Fruit fly (Drosophila melanogaster) whole organism, embryonic: ENCODE results near the gene Drsl5.

Experiments
- Atf-2 ChIP-seq: fragments of 200-800 bp; sonication (Bioruptor generic); optimal IDR thresholded peaks from 2 replicates; lab custom pipeline; 2016; ENCODE audit warnings: missing biosample characterization, missing genetic modification characterization
- Atf6 ChIP-seq: fragments of 200-800 bp; sonication (Bioruptor generic); IDR thresholded peaks from 2 replicates; pipeline ENCODE4 v1.3.6; 2022; ENCODE audit warnings: missing biosample characterization, missing genetic modification characterization
- CG10209 ChIP-seq: fragments of 200-800 bp; sonication (Bioruptor generic); optimal IDR thresholded peaks from 3 replicates; lab custom pipeline; 2017; ENCODE audit warnings: missing biosample characterization, mild to moderate bottlenecking, missing genetic modification characterization, missing genetic modification reagents
- CG10565 ChIP-seq: fragments of 200-800 bp; sonication (Bioruptor generic); optimal IDR thresholded peaks from 3 replicates; lab custom pipeline; 2016; ENCODE audit warnings: missing biosample characterization, mild to moderate bottlenecking, missing genetic modification characterization
- CG11456 ChIP-seq: fragments of 200-800 bp; sonication (Bioruptor generic); IDR thresholded peaks from 3 replicates; pipeline ENCODE4 v1.3.6; 2022; ENCODE audit warnings: missing biosample characterization, missing genetic modification characterization
- CG11696 ChIP-seq: fragments of 200-800 bp; sonication (Bioruptor generic); IDR thresholded peaks from 2 replicates; pipeline ENCODE4 v1.3.6; 2022; ENCODE audit warnings: missing biosample characterization, missing genetic modification characterization
- CG12769 ChIP-seq: fragments of 200-800 bp; sonication (Bioruptor generic); optimal IDR thresholded peaks from 2 replicates; lab custom pipeline; 2019; ENCODE audit warnings: missing biosample characterization, mild to moderate bottlenecking, missing genetic modification characterization, moderate library complexity
- CG15011 ChIP-seq: fragments of 200-800 bp; sonication (Bioruptor generic); optimal IDR thresholded peaks from 3 replicates; lab custom pipeline; 2018; ENCODE audit warnings: missing biosample characterization, mild to moderate bottlenecking, missing genetic modification characterization
- CG17385 ChIP-seq: fragments of 200-800 bp; sonication (Bioruptor generic); optimal IDR thresholded peaks from 3 replicates; lab custom pipeline; 2018; ENCODE audit warnings: missing biosample characterization, mild to moderate bottlenecking, missing genetic modification characterization
- CG17568 ChIP-seq: fragments of 200-800 bp; sonication (Bioruptor generic); optimal IDR thresholded peaks from 2 replicates; lab custom pipeline; 2018; ENCODE audit warnings: missing biosample characterization, mild to moderate bottlenecking, missing genetic modification characterization, moderate library complexity
- CG18619 ChIP-seq: fragments of 200-800 bp; sonication (Bioruptor generic); optimal IDR thresholded peaks from 3 replicates; lab custom pipeline; 2017; ENCODE audit warnings: missing biosample characterization, mild to moderate bottlenecking, missing genetic modification characterization
- CG18764 ChIP-seq: fragments of 200-800 bp; sonication (Bioruptor generic); optimal IDR thresholded peaks from 3 replicates; lab custom pipeline; 2016; ENCODE audit warnings: missing biosample characterization, missing genetic modification characterization
- CG2199 ChIP-seq: fragments of 200-800 bp; sonication (Bioruptor generic); IDR thresholded peaks from 3 replicates; pipeline ENCODE4 v1.3.6; 2022; ENCODE audit warnings: missing biosample characterization, missing genetic modification characterization
- CG31441 ChIP-seq: fragments of 200-800 bp; sonication (Bioruptor generic); IDR thresholded peaks from 2 replicates; pipeline ENCODE4 v1.3.6; 2022; ENCODE audit warnings: missing biosample characterization, missing genetic modification characterization
- CG43689 ChIP-seq: fragments of 200-800 bp; sonication (Bioruptor generic); IDR thresholded peaks from 2 replicates; pipeline ENCODE4 v1.3.6; 2022; ENCODE audit warnings: missing biosample characterization, missing genetic modification characterization
- CG5180 ChIP-seq: fragments of 200-800 bp; sonication (Bioruptor generic); optimal IDR thresholded peaks from 3 replicates; lab custom pipeline; 2017; ENCODE audit warnings: missing biosample characterization, missing genetic modification characterization, mild to moderate bottlenecking, moderate library complexity, missing genetic modification reagents
- CG6689 ChIP-seq: fragments of 200-800 bp; sonication (Bioruptor generic); IDR thresholded peaks from 2 replicates; pipeline ENCODE4 v1.3.6; 2022; ENCODE audit warnings: missing biosample characterization, missing genetic modification characterization
- CG6813 ChIP-seq: fragments of 200-800 bp; sonication (Bioruptor generic); optimal IDR thresholded peaks from 2 replicates; lab custom pipeline; 2017; ENCODE audit warnings: missing biosample characterization, missing genetic modification characterization, mild to moderate bottlenecking, moderate library complexity, missing genetic modification reagents
- CG8924 ChIP-seq: fragments of 200-800 bp; optimal IDR thresholded peaks from 3 replicates; lab custom pipeline; 2019; ENCODE audit warnings: missing biosample characterization, mild to moderate bottlenecking, missing genetic modification characterization, moderate library complexity
- D19B ChIP-seq: fragments of 200-800 bp; sonication (Bioruptor generic); optimal IDR thresholded peaks from 2 replicates; lab custom pipeline; 2017; ENCODE audit warnings: missing biosample characterization, mild to moderate bottlenecking, missing genetic modification characterization
- Dll ChIP-seq: fragments of 200-800 bp; sonication (Bioruptor generic); IDR thresholded peaks from 4 replicates; pipeline ENCODE4 v1.3.6; 2022; ENCODE audit warnings: missing biosample characterization, missing genetic modification characterization; ENCODE audit not compliant: partially characterized antibody
- Gsc ChIP-seq: fragments of 200-800 bp; sonication (Bioruptor generic); IDR thresholded peaks from 2 replicates; pipeline ENCODE4 v1.3.6; 2022; ENCODE audit warnings: missing biosample characterization, missing genetic modification characterization
- HLH3B ChIP-seq: fragments of 200-800 bp; sonication (Bioruptor generic); IDR thresholded peaks from 2 replicates; pipeline ENCODE4 v1.3.6; 2022; ENCODE audit warnings: missing biosample characterization, missing genetic modification characterization
- Hmx ChIP-seq: fragments of 200-800 bp; sonication (Bioruptor generic); optimal IDR thresholded peaks from 2 replicates; lab custom pipeline; 2016; ENCODE audit warnings: missing biosample characterization, missing genetic modification characterization
- Lim3 ChIP-seq: fragments of 200-800 bp; sonication (Bioruptor generic); IDR thresholded peaks from 2 replicates; pipeline ENCODE4 v1.3.6; 2022; ENCODE audit warnings: missing biosample characterization, missing genetic modification characterization
- Nf-YC ChIP-seq: fragments of 200-800 bp; optimal IDR thresholded peaks from 3 replicates; lab custom pipeline; 2019; ENCODE audit warnings: missing biosample characterization, mild to moderate bottlenecking, missing genetic modification characterization, moderate library complexity
- Ravus ChIP-seq: fragments of 200-800 bp; sonication (Bioruptor generic); IDR thresholded peaks from 2 replicates; pipeline ENCODE4 v1.3.6; 2022; ENCODE audit warnings: missing biosample characterization, missing genetic modification characterization
- Rfx ChIP-seq: fragments of 200-800 bp; sonication (Bioruptor generic); IDR thresholded peaks from 2 replicates; pipeline ENCODE4 v1.3.6; 2022; ENCODE audit warnings: missing biosample characterization, missing genetic modification characterization
- Sry-δ ChIP-seq: fragments of 200-800 bp; sonication (Bioruptor generic); optimal IDR thresholded peaks from 2 replicates; lab custom pipeline; 2016; ENCODE audit warnings: missing biosample characterization, missing genetic modification characterization
- Tbp ChIP-seq: fragments of >200 bp; optimal IDR thresholded peaks from 2 replicates; lab custom pipeline; 2018; ENCODE audit warnings: missing biosample characterization, missing genetic modification characterization
- bbx ChIP-seq: fragments of 200-800 bp; sonication (Bioruptor generic); IDR thresholded peaks from 2 replicates; pipeline ENCODE4 v1.3.6; 2022; ENCODE audit warnings: missing biosample characterization, missing genetic modification characterization; ENCODE audit not compliant: partially characterized antibody
- bowl ChIP-seq: fragments of 200-800 bp; sonication (Bioruptor generic); IDR thresholded peaks from 2 replicates; pipeline ENCODE4 v1.3.6; 2022; ENCODE audit warnings: missing biosample characterization, missing genetic modification characterization
- bsh ChIP-seq, 2 experiments: fragments of 200-800 bp; sonication (Bioruptor generic); optimal IDR thresholded peaks; 2 replicates each; lab custom pipeline; 2017 to 2018; ENCODE audit warnings: mild to moderate bottlenecking in 2 of 2, missing biosample characterization in 2 of 2, missing genetic modification characterization in 2 of 2, moderate library complexity in 1 of 2
- chm ChIP-seq: fragments of 200-800 bp; sonication (Bioruptor generic); IDR thresholded peaks from 2 replicates; pipeline ENCODE4 v1.3.6; 2022; ENCODE audit warnings: missing biosample characterization, missing genetic modification characterization
- dmrt11E ChIP-seq: fragments of 200-800 bp; sonication (Bioruptor generic); optimal IDR thresholded peaks from 3 replicates; lab custom pipeline; 2018; ENCODE audit warnings: missing biosample characterization, mild to moderate bottlenecking, missing genetic modification characterization, moderate library complexity
- emc ChIP-seq: fragments of 200-800 bp; sonication (Bioruptor generic); optimal IDR thresholded peaks from 2 replicates; lab custom pipeline; 2016; ENCODE audit warnings: missing biosample characterization, missing genetic modification characterization
- kni ChIP-seq: fragments of 200-800 bp; sonication (Bioruptor generic); optimal IDR thresholded peaks from 3 replicates; lab custom pipeline; 2017; ENCODE audit warnings: mild to moderate bottlenecking, missing biosample characterization, missing genetic modification reagents, missing genetic modification characterization
- otp ChIP-seq: fragments of 200-800 bp; sonication (Bioruptor generic); IDR thresholded peaks from 3 replicates; pipeline ENCODE4, ENCODE4 v1.3.6; 2022; ENCODE audit warnings: missing biosample characterization, missing genetic modification characterization
- peb ChIP-seq: fragments of 200-800 bp; sonication (Bioruptor generic); IDR thresholded peaks from 2 replicates; pipeline ENCODE4 v1.3.6; 2022; ENCODE audit warnings: missing biosample characterization, missing genetic modification characterization
- pfk ChIP-seq: fragments of 200-800 bp; sonication (Bioruptor generic); optimal IDR thresholded peaks from 2 replicates; lab custom pipeline; 2018; ENCODE audit warnings: missing biosample characterization, mild to moderate bottlenecking, missing genetic modification characterization, moderate library complexity
- pnt ChIP-seq: fragments of 200-800 bp; sonication (Bioruptor generic); optimal IDR thresholded peaks from 3 replicates; lab custom pipeline; 2016; ENCODE audit warnings: missing biosample characterization, missing genetic modification characterization
- ro ChIP-seq: fragments of 200-800 bp; sonication (Bioruptor generic); IDR thresholded peaks from 2 replicates; pipeline ENCODE4 v1.3.6; 2022; ENCODE audit warnings: missing biosample characterization, missing genetic modification characterization
- sim ChIP-seq: fragments of 200-800 bp; sonication (Bioruptor generic); IDR thresholded peaks from 2 replicates; pipeline ENCODE4 v1.3.6; 2022; ENCODE audit warnings: missing biosample characterization, missing genetic modification characterization
- sisA ChIP-seq: fragments of 200-800 bp; sonication (Bioruptor generic); IDR thresholded peaks from 2 replicates; pipeline ENCODE4 v1.3.6; 2022; ENCODE audit warnings: missing biosample characterization, missing genetic modification characterization
- sr ChIP-seq: fragments of 200-800 bp; sonication (Bioruptor generic); IDR thresholded peaks from 3 replicates; pipeline ENCODE4 v1.3.6; 2022; ENCODE audit warnings: missing biosample characterization, missing genetic modification characterization
- stc ChIP-seq: fragments of 200-800 bp; sonication (Bioruptor generic); IDR thresholded peaks from 2 replicates; pipeline ENCODE4 v1.3.6; 2022; ENCODE audit warnings: missing biosample characterization, missing genetic modification characterization
- tin ChIP-seq: fragments of 200-800 bp; sonication (Bioruptor generic); optimal IDR thresholded peaks from 3 replicates; lab custom pipeline; 2016; ENCODE audit warnings: missing biosample characterization, missing genetic modification characterization
- toy ChIP-seq: fragments of 200-800 bp; sonication (Bioruptor generic); IDR thresholded peaks from 2 replicates; pipeline ENCODE4 v1.3.6; 2022; ENCODE audit warnings: missing biosample characterization, missing genetic modification characterization
- trem ChIP-seq: fragments of 200-800 bp; optimal IDR thresholded peaks from 3 replicates; lab custom pipeline; 2019; ENCODE audit warnings: missing biosample characterization, mild to moderate bottlenecking, missing genetic modification characterization, moderate library complexity
- tx ChIP-seq: fragments of 200-800 bp; sonication (Bioruptor generic); optimal IDR thresholded peaks from 2 replicates; lab custom pipeline; 2016; ENCODE audit warnings: missing biosample characterization, missing genetic modification characterization
- yki ChIP-seq: fragments of >200 bp; optimal IDR thresholded peaks from 3 replicates; lab custom pipeline; 2018

Drsl5 gene

dm6 chr3L:3301171-3301738 is 15.3 kb upstream of the Drsl5 start (continued):
- TF ChIP-seq CG6813 (GFP tag; lab: Kevin White, UChicago) = peak; percentile 89
- TF ChIP-seq CG2199 (GFP tag; lab: Robert Waterston, UW) = peak; percentile 77; the same call in 2 of the 3 replicates
- peak; percentile 88 for TF ChIP-seq CG43689
- TF ChIP-seq Dll = no peak
- peak; percentile 73 for TF ChIP-seq CG11696 (GFP tag; lab: Robert Waterston, UW)
- peak; percentile 87 for TF ChIP-seq trem
- TF ChIP-seq CG17568 (GFP tag; lab: Kevin White, UChicago) = peak; percentile 91
- peak; percentile 84 for TF ChIP-seq sim (GFP tag; lab: Robert Waterston, UW)
- TF ChIP-seq bowl (GFP tag; lab: Robert Waterston, UW) = peak; percentile 73; the same call in 1 of the 2 replicates
- TF ChIP-seq toy (GFP tag; lab: Robert Waterston, UW) = peak; percentile 82
- TF ChIP-seq CG10565 (GFP tag; lab: Kevin White, UChicago) = peak; percentile 56
- peak; percentile 95 for TF ChIP-seq stc (GFP tag; lab: Robert Waterston, UW)
- TF ChIP-seq CG12769 (tag; lab: Kevin White, UChicago) = peak; percentile 85
- TF ChIP-seq CG18764 (GFP tag; lab: Kevin White, UChicago) = peak; percentile 85
- TF ChIP-seq Sry-δ (GFP tag; lab: Kevin White, UChicago) = peak; percentile 56
- peak; percentile 91 for TF ChIP-seq CG17385 (GFP tag; lab: Kevin White, UChicago)
- peak; percentile 90 for TF ChIP-seq chm (GFP tag; lab: Robert Waterston, UW)
- peak in 1 of 2 experiments; percentile 94 for TF ChIP-seq bsh (GFP tag; optimal IDR thresholded peaks at IDR 0.05; lab: Kevin White, UChicago)
- TF ChIP-seq otp (GFP tag; lab: Robert Waterston, UW) = peak; percentile 90
- no peak for TF ChIP-seq yki (lab: Kevin White, UChicago)
- TF ChIP-seq sr (GFP tag; lab: Robert Waterston, UW) = no peak; the same call in 2 of the 3 replicates
- TF ChIP-seq pfk = no peak
- peak; percentile 88 for TF ChIP-seq pnt
- TF ChIP-seq CG10209 (GFP tag; lab: Kevin White, UChicago) = peak; percentile 92
- TF ChIP-seq sisA (GFP tag; lab: Robert Waterston, UW) = peak; percentile 88
- peak; percentile 86 for TF ChIP-seq Atf-2 (GFP tag; lab: Kevin White, UChicago)
- peak; percentile 75; the same call in 1 of the 2 replicates for TF ChIP-seq Lim3
- peak; percentile 95 for TF ChIP-seq CG31441 (GFP tag; lab: Robert Waterston, UW)
- TF ChIP-seq CG6689 (GFP tag; lab: Robert Waterston, UW) = peak; percentile 87
- TF ChIP-seq bbx = no peak
- TF ChIP-seq CG8924 = peak; percentile 96
- peak; percentile 70; the same call in 1 of the 2 replicates for TF ChIP-seq Ravus (GFP tag; lab: Robert Waterston, UW)
- TF ChIP-seq Nf-YC (tag; lab: Kevin White, UChicago) = peak; percentile 80
- TF ChIP-seq HLH3B (GFP tag; lab: Robert Waterston, UW) = peak; percentile 90
- TF ChIP-seq CG5180 (GFP tag; lab: Kevin White, UChicago) = peak; percentile 86
- TF ChIP-seq peb (GFP tag; lab: Robert Waterston, UW) = peak; percentile 82
- peak; percentile 74 for TF ChIP-seq D19B (GFP tag; lab: Kevin White, UChicago)
- TF ChIP-seq kni (GFP tag; lab: Kevin White, UChicago) = peak; percentile 85
- peak; percentile 94 for TF ChIP-seq Atf6 (GFP tag; lab: Robert Waterston, UW)
- TF ChIP-seq Rfx (GFP tag; lab: Robert Waterston, UW) = peak; percentile 92
- TF ChIP-seq Hmx (GFP tag; lab: Kevin White, UChicago) = peak; percentile 78
- TF ChIP-seq CG11456 (GFP tag; lab: Robert Waterston, UW) = peak; percentile 81
- TF ChIP-seq Tbp (GFP tag; lab: Kevin White, UChicago) = no peak
- TF ChIP-seq dmrt11E = peak; percentile 80
- peak; percentile 74 for TF ChIP-seq emc
- TF ChIP-seq CG18619 (GFP tag; lab: Kevin White, UChicago) = peak; percentile 83
- TF ChIP-seq tin (GFP tag; lab: Kevin White, UChicago) = peak; percentile 86
- peak; percentile 85 for TF ChIP-seq tx
- TF ChIP-seq Gsc (GFP tag; lab: Robert Waterston, UW) = peak; percentile 58; the same call in 1 of the 2 replicates
- peak; percentile 84 for TF ChIP-seq CG15011 (GFP tag; lab: Kevin White, UChicago)
- peak; percentile 82 for TF ChIP-seq ro (GFP tag; lab: Robert Waterston, UW)
